Worm (Caenorhabditis elegans) whole organism, mixed stage, embryonic: ENCODE results near the gene T26H5.9.
A peak's percentile ranks its signal among the peaks of the same experiment; 100 is the strongest.

Source experiments
- M03D4.4 ChIP-seq: sonication (generic microtip); optimal IDR thresholded peaks from 2 replicates; lab custom pipeline; 2017; ENCODE audit warnings: mild to moderate bottlenecking, missing genetic modification characterization, missing compliant biosample characterization
- bed-3 ChIP-seq: fragments of 200-800 bp; sonication (Bioruptor generic); optimal IDR thresholded peaks from 3 replicates; lab custom pipeline; 2018; ENCODE audit warnings: mild to moderate bottlenecking, missing genetic modification characterization, moderate library complexity, missing compliant biosample characterization
- blmp-1 ChIP-seq: fragments of 150-350 bp; optimal IDR thresholded peaks from 2 replicates; lab custom pipeline; 2014; ENCODE audit warnings: missing biosample characterization, missing genetic modification characterization
- ceh-39 ChIP-seq: fragments of 150-350 bp; optimal IDR thresholded peaks from 2 replicates; lab custom pipeline; 2014; ENCODE audit warnings: missing biosample characterization, missing genetic modification characterization
- ceh-43 ChIP-seq: fragments of 200-800 bp; sonication (Bioruptor generic); optimal IDR thresholded peaks from 2 replicates; lab custom pipeline; 2018; ENCODE audit warnings: mild to moderate bottlenecking, missing genetic modification characterization, moderate library complexity, missing compliant biosample characterization
- ceh-83 ChIP-seq: fragments of 200-800 bp; sonication (Bioruptor generic); optimal IDR thresholded peaks from 2 replicates; lab custom pipeline; 2018; ENCODE audit warnings: mild to moderate bottlenecking, missing genetic modification characterization, missing compliant biosample characterization
- ces-1 ChIP-seq: fragments of 150-350 bp; optimal IDR thresholded peaks from 2 replicates; lab custom pipeline; 2014; ENCODE audit warnings: missing biosample characterization, missing genetic modification reagents, missing genetic modification characterization
- cnd-1 ChIP-seq: fragments of 200-800 bp; sonication (Bioruptor generic); optimal IDR thresholded peaks from 2 replicates; lab custom pipeline; 2018; ENCODE audit warnings: mild to moderate bottlenecking, missing genetic modification characterization, missing compliant biosample characterization
- drap-1 ChIP-seq: fragments of 200-800 bp; sonication (Bioruptor generic); optimal IDR thresholded peaks from 3 replicates; lab custom pipeline; 2018; ENCODE audit warnings: mild to moderate bottlenecking, missing genetic modification characterization, missing compliant biosample characterization
- elt-1 ChIP-seq: sonication (generic microtip); optimal IDR thresholded peaks from 2 replicates; lab custom pipeline; 2017; ENCODE audit warnings: missing genetic modification characterization, mild to moderate bottlenecking, missing compliant biosample characterization, antibody characterized with exemption, moderate library complexity, borderline replicate concordance; ENCODE audit not compliant: insufficient read depth
- elt-3 ChIP-seq: fragments of 150-350 bp; optimal IDR thresholded peaks from 2 replicates; lab custom pipeline; 2014; ENCODE audit warnings: missing biosample characterization, missing genetic modification characterization
- flh-1 ChIP-seq: fragments of 200-800 bp; sonication (Bioruptor generic); optimal IDR thresholded peaks from 2 replicates; lab custom pipeline; 2018; ENCODE audit warnings: mild to moderate bottlenecking, missing genetic modification characterization, moderate library complexity, missing compliant biosample characterization
- ham-2 ChIP-seq: fragments of 200-800 bp; sonication (Bioruptor generic); optimal IDR thresholded peaks from 2 replicates; lab custom pipeline; 2018; ENCODE audit warnings: mild to moderate bottlenecking, missing genetic modification characterization, missing compliant biosample characterization
- hlh-1 ChIP-seq: fragments of 150-350 bp; optimal IDR thresholded peaks from 2 replicates; lab custom pipeline; 2014; ENCODE audit warnings: missing biosample characterization, missing genetic modification reagents, missing genetic modification characterization
- lin-13 ChIP-seq: fragments of 150-350 bp; optimal IDR thresholded peaks from 2 replicates; lab custom pipeline; 2014; ENCODE audit warnings: missing biosample characterization, missing genetic modification characterization
- lin-32 ChIP-seq: fragments of 200-800 bp; sonication (Bioruptor generic); optimal IDR thresholded peaks from 2 replicates; lab custom pipeline; 2018; ENCODE audit warnings: mild to moderate bottlenecking, missing genetic modification characterization, missing compliant biosample characterization
- lsy-2 ChIP-seq: fragments of 150-350 bp; optimal IDR thresholded peaks from 2 replicates; lab custom pipeline; 2014; ENCODE audit warnings: missing biosample characterization, missing genetic modification characterization
- mab-5 ChIP-seq: fragments of 150-350 bp; optimal IDR thresholded peaks from 2 replicates; lab custom pipeline; 2014; ENCODE audit warnings: missing biosample characterization, missing genetic modification characterization
- mep-1 ChIP-seq: fragments of 150-350 bp; optimal IDR thresholded peaks from 2 replicates; lab custom pipeline; 2017; ENCODE audit warnings: missing biosample characterization, missing genetic modification reagents, missing genetic modification characterization, inconsistent platforms
- mls-2 ChIP-seq: sonication (generic microtip); optimal IDR thresholded peaks from 2 replicates; lab custom pipeline; 2016; ENCODE audit warnings: mild to moderate bottlenecking, missing genetic modification characterization, moderate library complexity, missing compliant biosample characterization
- nhr-12 ChIP-seq: fragments of 150-350 bp; optimal IDR thresholded peaks from 2 replicates; lab custom pipeline; 2014; ENCODE audit warnings: missing biosample characterization, missing genetic modification characterization
- nhr-2 ChIP-seq: fragments of 150-350 bp; optimal IDR thresholded peaks from 2 replicates; lab custom pipeline; 2014; ENCODE audit warnings: missing biosample characterization, missing genetic modification characterization
- nhr-237 ChIP-seq: fragments of 150-350 bp; optimal IDR thresholded peaks from 2 replicates; lab custom pipeline; 2014; ENCODE audit warnings: missing biosample characterization, missing genetic modification characterization
- nhr-28 ChIP-seq: fragments of 150-350 bp; optimal IDR thresholded peaks from 2 replicates; lab custom pipeline; 2014; ENCODE audit warnings: missing biosample characterization, missing genetic modification characterization
- nhr-76 ChIP-seq: sonication (generic microtip); optimal IDR thresholded peaks from 2 replicates; lab custom pipeline; 2017; ENCODE audit warnings: missing biosample characterization, missing genetic modification characterization
- pha-4 ChIP-seq: fragments of 150-350 bp; optimal IDR thresholded peaks from 2 replicates; lab custom pipeline; 2018; ENCODE audit warnings: missing biosample characterization, missing genetic modification reagents, missing genetic modification characterization
- sem-2 ChIP-seq: fragments of 200-800 bp; sonication (Bioruptor generic); optimal IDR thresholded peaks from 2 replicates; lab custom pipeline; 2018; ENCODE audit warnings: mild to moderate bottlenecking, missing genetic modification characterization, missing compliant biosample characterization
- snpc-4 ChIP-seq: fragments of 150-350 bp; optimal IDR thresholded peaks from 2 replicates; lab custom pipeline; 2014; ENCODE audit warnings: missing biosample characterization, missing genetic modification characterization
- sptf-1 ChIP-seq: sonication (generic microtip); optimal IDR thresholded peaks from 2 replicates; lab custom pipeline; 2017; ENCODE audit warnings: mild to moderate bottlenecking, missing genetic modification characterization, moderate library complexity, missing compliant biosample characterization
- tbx-8 ChIP-seq: fragments of 200-800 bp; sonication (Bioruptor generic); optimal IDR thresholded peaks from 2 replicates; lab custom pipeline; 2018; ENCODE audit warnings: mild to moderate bottlenecking, missing genetic modification characterization, moderate library complexity, missing compliant biosample characterization
- unc-120 ChIP-seq: sonication (generic microtip); optimal IDR thresholded peaks from 2 replicates; lab custom pipeline; 2017; ENCODE audit warnings: missing genetic modification characterization, missing compliant biosample characterization; ENCODE audit not compliant: poor library complexity, severe bottlenecking
- unc-39 ChIP-seq: fragments of 150-350 bp; optimal IDR thresholded peaks from 2 replicates; lab custom pipeline; 2014; ENCODE audit warnings: missing biosample characterization, missing genetic modification characterization
- unc-62 ChIP-seq: fragments of 150-350 bp; optimal IDR thresholded peaks from 2 replicates; lab custom pipeline; 2014; ENCODE audit warnings: missing biosample characterization, missing genetic modification reagents, missing genetic modification characterization
- zip-8 ChIP-seq: fragments of 150-350 bp; optimal IDR thresholded peaks from 2 replicates; lab custom pipeline; 2014; ENCODE audit warnings: missing biosample characterization, missing genetic modification characterization
- ztf-11 ChIP-seq: fragments of 150-350 bp; optimal IDR thresholded peaks from 2 replicates; lab custom pipeline; 2014; ENCODE audit warnings: missing biosample characterization, missing genetic modification characterization

Gene T26H5.9

DNA sequence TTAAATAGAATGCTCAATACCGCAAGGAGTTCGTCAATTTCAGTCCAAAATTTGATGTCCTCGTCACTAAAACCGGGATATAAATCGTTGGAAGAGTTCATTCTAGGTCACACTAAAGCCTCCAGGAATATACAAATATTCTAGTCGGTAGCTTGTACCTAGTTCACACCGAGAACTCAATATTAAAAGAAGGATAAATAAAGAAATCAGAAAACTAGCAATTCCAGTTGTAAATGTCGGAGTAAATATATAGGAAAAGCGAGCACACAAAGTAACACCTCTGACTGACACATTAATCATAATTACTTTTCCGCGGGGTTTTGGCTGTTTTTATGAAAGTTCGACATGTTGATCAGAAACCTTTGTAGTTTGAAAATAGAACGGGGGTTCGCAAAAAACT is 6.7 kb downstream of the T26H5.9 start, which contains the start of gene srw-33:
Gene srw-33, minus strand, starts transcription at position 101 of the 400 bp plus-strand sequence.
- TF ChIP-seq ceh-83 (no peak), ceh-39 (tag; lab: Kevin White, UChicago) (no peak), mep-1 (tag; lab: Kevin White, UChicago) (no peak), mls-2 (tag; lab: Kevin White, UChicago) (no peak), snpc-4 (tag; lab: Kevin White, UChicago) (no peak), nhr-12 (tag; lab: Kevin White, UChicago) (no peak), pha-4 (tag; lab: Kevin White, UChicago) (no peak), bed-3 (no peak), unc-62 (no peak), sptf-1 (no peak), nhr-76 (tag; lab: Kevin White, UChicago) (no peak)

DNA sequence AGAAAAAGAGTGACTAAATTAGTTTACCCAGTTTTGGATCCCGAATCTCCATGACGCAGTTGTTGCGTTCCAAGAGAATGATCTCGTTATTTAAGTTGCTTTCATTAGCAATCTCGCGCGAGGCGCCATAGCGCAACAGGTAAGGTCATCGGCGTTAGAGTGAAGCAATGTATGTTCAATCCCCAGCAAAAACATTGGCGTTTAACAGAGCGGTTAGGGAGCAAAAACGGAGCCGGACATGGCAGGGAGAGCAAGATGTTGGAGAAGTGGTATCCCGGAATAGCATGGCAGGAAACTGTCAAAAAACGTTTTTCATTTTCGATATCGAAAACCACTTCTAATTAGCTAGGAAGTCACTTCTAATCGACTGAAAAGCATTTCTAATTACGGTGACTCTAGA is 9.6 kb downstream of the T26H5.9 start:
- TF ChIP-seq elt-1 (tag; lab: Kevin White, UChicago) (no peak), drap-1 (GFP tag; lab: Kevin White, UChicago) (peak; percentile 5)

DNA sequence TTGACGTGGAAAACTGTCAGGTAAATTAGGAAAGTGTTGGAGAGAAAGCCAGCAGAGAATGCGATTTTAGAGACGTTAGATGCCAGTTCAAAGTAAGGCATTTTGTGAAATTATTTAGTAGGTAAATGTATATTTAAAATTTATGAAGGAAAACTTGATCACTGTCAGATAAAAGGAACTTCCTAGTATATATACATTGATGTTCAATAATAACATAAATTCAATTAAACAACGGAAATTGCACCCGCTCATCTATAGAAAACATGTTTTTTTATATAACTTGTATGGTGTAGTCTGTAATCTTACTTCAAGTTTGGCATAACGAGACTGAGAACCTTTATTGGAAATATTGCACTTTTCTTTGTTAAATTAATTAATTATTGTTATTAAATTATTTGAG is 14.4 kb downstream of the T26H5.9 start, which contains the start of gene str-71:
Gene str-71, minus strand, starts transcription at position 101 of the 400 bp plus-strand sequence.
- TF ChIP-seq cnd-1 (tag; lab: Kevin White, UChicago): no peak
- TF ChIP-seq pha-4 (tag; lab: Kevin White, UChicago): no peak
- TF ChIP-seq snpc-4 (tag; lab: Kevin White, UChicago): no peak
- no peak for TF ChIP-seq elt-3 (tag; lab: Kevin White, UChicago)
- no peak for TF ChIP-seq ham-2 (GFP tag; lab: Kevin White, UChicago)
- no peak for TF ChIP-seq zip-8 (tag; lab: Kevin White, UChicago)
- no peak for TF ChIP-seq nhr-76 (tag; lab: Kevin White, UChicago)
- no peak for TF ChIP-seq sem-2
- no peak for TF ChIP-seq nhr-237 (tag; lab: Kevin White, UChicago)
- no peak for TF ChIP-seq hlh-1 (tag; lab: Kevin White, UChicago)
- TF ChIP-seq elt-1 (tag; lab: Kevin White, UChicago): no peak
- TF ChIP-seq ces-1: no peak
- no peak for TF ChIP-seq ztf-11 (tag; lab: Kevin White, UChicago)
- TF ChIP-seq blmp-1 (tag; lab: Kevin White, UChicago): no peak
- TF ChIP-seq sptf-1: no peak
- no peak for TF ChIP-seq nhr-28 (tag; lab: Kevin White, UChicago)
- TF ChIP-seq lsy-2 (tag; lab: Kevin White, UChicago): no peak
- TF ChIP-seq mab-5 (tag; lab: Kevin White, UChicago): no peak
- TF ChIP-seq ceh-83: no peak

DNA sequence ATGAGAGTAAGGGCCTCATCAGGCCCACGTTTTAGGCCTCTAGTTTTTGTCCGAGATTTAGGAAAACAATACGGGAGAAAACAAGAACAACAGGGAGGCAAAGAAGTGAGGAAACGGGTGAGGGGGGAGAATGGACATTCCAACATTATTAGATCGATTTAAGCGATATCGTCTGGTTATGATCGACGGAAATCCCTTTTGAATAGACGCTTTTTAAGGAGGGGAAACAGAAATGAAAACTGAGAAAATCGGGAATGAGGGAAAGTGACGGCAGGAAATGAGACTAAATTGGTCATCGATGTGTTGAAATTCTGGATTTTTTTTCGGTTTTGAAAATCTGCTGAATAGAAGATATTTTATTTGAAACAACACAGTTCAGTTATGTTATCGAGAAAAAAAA is 19.7 kb downstream of the T26H5.9 start, which contains the start of gene rocf-1:
Gene rocf-1, minus strand, starts transcription at position 101 of the 400 bp plus-strand sequence.
- no peak for TF ChIP-seq snpc-4 (tag; lab: Kevin White, UChicago)
- TF ChIP-seq blmp-1 (tag; lab: Kevin White, UChicago): peak; percentile 26

DNA sequence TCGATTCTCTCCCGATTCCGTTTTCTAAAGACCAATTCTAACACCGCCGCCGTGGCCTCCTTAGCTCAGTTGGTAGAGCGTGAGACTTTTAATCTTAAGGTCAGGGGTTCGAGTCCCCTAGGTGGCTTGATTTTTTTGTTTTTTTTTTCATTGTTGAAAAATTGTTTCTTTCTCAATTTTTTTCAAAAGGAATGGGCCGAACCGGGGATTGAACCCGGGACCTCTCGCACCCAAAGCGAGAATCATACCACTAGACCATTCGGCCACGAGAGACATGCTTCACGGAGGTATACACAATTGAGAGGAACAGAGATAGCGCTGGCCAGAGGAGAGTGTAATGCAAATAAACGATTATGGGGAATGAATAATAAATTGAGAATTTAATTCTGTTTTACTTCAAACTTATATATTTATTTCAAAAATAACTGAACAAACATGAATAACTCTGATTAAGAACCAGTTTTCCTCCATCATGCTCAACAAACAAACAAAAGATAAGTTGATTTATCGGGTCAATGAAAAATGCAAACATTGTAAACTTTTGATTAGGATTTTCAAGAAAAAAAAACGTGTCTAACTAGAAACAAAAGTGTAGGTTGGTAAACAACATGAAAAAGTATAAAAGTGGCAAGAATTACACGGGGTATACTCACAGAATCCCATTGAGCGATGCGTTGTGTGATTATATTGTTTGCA is 20.5 kb downstream of the T26H5.9 start, which contains the start of gene pqn-71:
Gene pqn-71, plus strand, starts transcription at position 646 of the 696 bp plus-strand sequence.
- TF ChIP-seq lsy-2 (tag; lab: Kevin White, UChicago): no peak
- peak; percentile 93 for TF ChIP-seq sptf-1
- TF ChIP-seq nhr-12 (tag; lab: Kevin White, UChicago): no peak
- TF ChIP-seq mab-5 (tag; lab: Kevin White, UChicago): no peak
- peak; percentile 63 for TF ChIP-seq flh-1 (GFP tag; lab: Kevin White, UChicago)
- peak; percentile 63 for TF ChIP-seq tbx-8 (GFP tag; lab: Kevin White, UChicago)
- TF ChIP-seq mls-2 (tag; lab: Kevin White, UChicago): peak; percentile 89
- peak; percentile 61 for TF ChIP-seq lin-13 (tag; lab: Kevin White, UChicago)
- peak; percentile 31 for TF ChIP-seq nhr-28 (tag; lab: Kevin White, UChicago)
- TF ChIP-seq hlh-1 (tag; lab: Kevin White, UChicago): peak; percentile 37
- peak; percentile 42 for TF ChIP-seq unc-62
- peak; percentile 85 for TF ChIP-seq M03D4.4
- peak; percentile 35 for TF ChIP-seq nhr-237 (tag; lab: Kevin White, UChicago)
- no peak for TF ChIP-seq blmp-1 (tag; lab: Kevin White, UChicago)
- peak; percentile 78 for TF ChIP-seq cnd-1 (tag; lab: Kevin White, UChicago)
- TF ChIP-seq mep-1 (tag; lab: Kevin White, UChicago): peak; percentile 47
- TF ChIP-seq ztf-11 (tag; lab: Kevin White, UChicago): peak; percentile 35
- peak; percentile 85 for TF ChIP-seq ham-2 (GFP tag; lab: Kevin White, UChicago)
- TF ChIP-seq elt-1 (tag; lab: Kevin White, UChicago): no peak
- peak; percentile 97 for TF ChIP-seq drap-1 (GFP tag; lab: Kevin White, UChicago)
- TF ChIP-seq lin-32 (GFP tag; lab: Kevin White, UChicago): peak; percentile 75
- peak; percentile 92 for TF ChIP-seq ceh-83
- TF ChIP-seq elt-3 (tag; lab: Kevin White, UChicago): peak; percentile 41
- TF ChIP-seq nhr-2 (tag; lab: Kevin White, UChicago): peak; percentile 14
- TF ChIP-seq pha-4 (tag; lab: Kevin White, UChicago): peak; percentile 13
- no peak for TF ChIP-seq nhr-76 (tag; lab: Kevin White, UChicago)
- TF ChIP-seq unc-39 (tag; lab: Kevin White, UChicago): no peak
- TF ChIP-seq sem-2: peak; percentile 68
- TF ChIP-seq ceh-43 (GFP tag; lab: Kevin White, UChicago): peak; percentile 83
- no peak for TF ChIP-seq ceh-39 (tag; lab: Kevin White, UChicago)
- TF ChIP-seq snpc-4 (tag; lab: Kevin White, UChicago): no peak
- no peak for TF ChIP-seq ces-1
- no peak for TF ChIP-seq zip-8 (tag; lab: Kevin White, UChicago)
- TF ChIP-seq bed-3: peak; percentile 81
- peak; percentile 96 for TF ChIP-seq unc-120
